Worm (Caenorhabditis elegans) whole organism, late embryonic: ENCODE results near the gene srh-272.

Experiments
- ceh-14 ChIP-seq: sonication (generic microtip); optimal IDR thresholded peaks from 2 replicates; lab custom pipeline; 2016; ENCODE audit warnings: missing genotype, missing genetic modification characterization, missing compliant biosample characterization
- ceh-48 ChIP-seq: sonication (generic microtip); optimal IDR thresholded peaks from 2 replicates; lab custom pipeline; 2016; ENCODE audit warnings: missing genetic modification characterization, inconsistent platforms, missing compliant biosample characterization
- nhr-232 ChIP-seq: sonication (generic microtip); optimal IDR thresholded peaks from 2 replicates; lab custom pipeline; 2016; ENCODE audit warnings: missing genetic modification characterization, missing compliant biosample characterization
- pag-3 ChIP-seq: sonication (generic microtip); optimal IDR thresholded peaks from 2 replicates; lab custom pipeline; 2016; ENCODE audit warnings: missing compliant biosample characterization, missing genetic modification characterization, borderline replicate concordance
- unc-42 ChIP-seq: sonication (generic microtip); optimal IDR thresholded peaks from 2 replicates; lab custom pipeline; 2016; ENCODE audit warnings: missing genotype, missing genetic modification characterization, missing compliant biosample characterization

Gene srh-272

DNA sequence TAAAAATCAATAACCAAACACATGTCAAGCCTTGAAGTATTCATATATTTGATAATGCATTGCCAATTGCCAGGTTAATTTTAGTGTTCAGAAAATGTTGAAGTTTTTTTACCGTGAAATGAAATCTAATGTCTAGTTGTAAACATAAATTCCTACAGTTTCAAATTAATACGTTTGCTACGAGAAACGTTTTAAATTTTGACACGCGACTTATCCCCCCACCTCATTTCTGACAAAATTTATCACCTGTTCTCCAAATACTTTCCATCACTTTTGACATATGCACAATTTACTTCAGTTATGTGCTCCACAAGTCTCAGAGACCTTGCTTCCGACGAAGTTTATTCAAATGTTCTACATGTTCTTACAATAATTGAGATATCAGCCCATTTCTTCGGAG is 50.8 kb downstream of the srh-272 start, which contains the start of gene srh-146:
Gene srh-146 (plus strand): TSS at position 301 of the 400 bp plus-strand sequence.
- TF ChIP-seq nhr-232 (tag; lab: Kevin White, UChicago) (no peak), unc-42 (tag; lab: Kevin White, UChicago) (no peak), ceh-48 (no peak), pag-3 (no peak), ceh-14 (tag; lab: Kevin White, UChicago) (no peak)
